Fruit fly (Drosophila melanogaster) whole organism, wandering third instar larva: ENCODE results near the gene Sap30.

Experiments used
- Abd-B ChIP-seq: fragments of >200 bp; optimal IDR thresholded peaks from 2 replicates; lab custom pipeline; 2017; ENCODE audit warnings: missing biosample characterization, missing genetic modification characterization
- CG32264 ChIP-seq: fragments of 200-800 bp; sonication (Bioruptor generic); optimal IDR thresholded peaks from 2 replicates; lab custom pipeline; 2016; ENCODE audit warnings: missing biosample characterization, missing genetic modification characterization
- CG9705 ChIP-seq: fragments of 200-800 bp; sonication (Bioruptor generic); optimal IDR thresholded peaks from 2 replicates; lab custom pipeline; 2018; ENCODE audit warnings: missing biosample characterization, mild to moderate bottlenecking, missing genetic modification characterization
- CrebA ChIP-seq: fragments of 200-800 bp; sonication (Bioruptor generic); optimal IDR thresholded peaks from 2 replicates; lab custom pipeline; 2016; ENCODE audit warnings: missing biosample characterization, mild to moderate bottlenecking, missing genetic modification characterization, borderline replicate concordance
- Dfd ChIP-seq: fragments of >200 bp; optimal IDR thresholded peaks from 2 replicates; lab custom pipeline; 2017; ENCODE audit warnings: missing biosample characterization, missing genetic modification characterization
- Dif ChIP-seq: fragments of 200-275, 200-300 bp; sonication (Bioruptor generic); optimal IDR thresholded peaks from 2 replicates; lab custom pipeline; 2018; ENCODE audit warnings: missing biosample characterization, missing genetic modification characterization; ENCODE audit not compliant: partially characterized antibody
- GATAd ChIP-seq: sonication (Bioruptor generic); optimal IDR thresholded peaks from 2 replicates; lab custom pipeline; 2016; ENCODE audit warnings: missing biosample characterization, missing genetic modification characterization
- HLH106 ChIP-seq: fragments of 200-800 bp; optimal IDR thresholded peaks from 3 replicates; lab custom pipeline; 2019; ENCODE audit warnings: missing biosample characterization, mild to moderate bottlenecking, missing genetic modification characterization, moderate library complexity
- Hnf4 ChIP-seq: fragments of 200-800 bp; sonication (Bioruptor generic); optimal IDR thresholded peaks from 2 replicates; lab custom pipeline; 2016; ENCODE audit warnings: missing biosample characterization, mild to moderate bottlenecking, missing genetic modification characterization
- Hr78 ChIP-seq: fragments of >200 bp; optimal IDR thresholded peaks from 2 replicates; lab custom pipeline; 2017; ENCODE audit warnings: missing biosample characterization, missing genetic modification characterization
- Hr83 ChIP-seq: fragments of 200-300 bp; sonication (Bioruptor generic); optimal IDR thresholded peaks from 2 replicates; lab custom pipeline; 2016; ENCODE audit warnings: missing biosample characterization, mild to moderate bottlenecking, missing genetic modification characterization, moderate library complexity; ENCODE audit not compliant: poor library complexity, severe bottlenecking
- Jra ChIP-seq: sonication (Bioruptor generic); optimal IDR thresholded peaks from 2 replicates; lab custom pipeline; 2016; ENCODE audit warnings: missing biosample characterization, missing genetic modification characterization
- Mio ChIP-seq: sonication (Bioruptor generic); optimal IDR thresholded peaks from 2 replicates; lab custom pipeline; 2016; ENCODE audit warnings: missing biosample characterization, missing genetic modification characterization
- Myc ChIP-seq: fragments of >200 bp; optimal IDR thresholded peaks from 2 replicates; lab custom pipeline; 2017
- N ChIP-seq: fragments of >200 bp; optimal IDR thresholded peaks from 2 replicates; lab custom pipeline; 2018; ENCODE audit warnings: missing biosample characterization, missing external identifiers, missing genetic modification characterization
- OdsH ChIP-seq: fragments of 200-800 bp; sonication (Bioruptor generic); optimal IDR thresholded peaks from 2 replicates; lab custom pipeline; 2016; ENCODE audit warnings: missing biosample characterization, mild to moderate bottlenecking, missing genetic modification characterization
- Rel ChIP-seq, 2 experiments: fragments of 200-800 bp; sonication (Bioruptor generic) in 1 of 2; optimal IDR thresholded peaks; 2 replicates in 1 of 2; 3 replicates in 1 of 2; lab custom pipeline; 2016 to 2019; ENCODE audit warnings: mild to moderate bottlenecking in 2 of 2, missing biosample characterization in 2 of 2, missing genetic modification characterization in 2 of 2, moderate library complexity in 1 of 2
- Sp1 ChIP-seq: fragments of 200-800 bp; sonication (Bioruptor generic); optimal IDR thresholded peaks from 3 replicates; lab custom pipeline; 2019; ENCODE audit warnings: missing biosample characterization, mild to moderate bottlenecking, missing genetic modification characterization, moderate library complexity
- Vsx2 ChIP-seq: fragments of 200-300, 225-300 bp; sonication (Bioruptor generic); optimal IDR thresholded peaks from 2 replicates; lab custom pipeline; 2018; ENCODE audit warnings: missing biosample characterization, missing genetic modification characterization; ENCODE audit not compliant: partially characterized antibody
- br ChIP-seq: fragments of 200-800 bp; sonication (Bioruptor generic); optimal IDR thresholded peaks from 2 replicates; lab custom pipeline; 2016; ENCODE audit warnings: missing biosample characterization, missing genetic modification characterization
- brk ChIP-seq: fragments of 200-800 bp; sonication (Bioruptor generic); optimal IDR thresholded peaks from 2 replicates; lab custom pipeline; 2016; ENCODE audit warnings: missing biosample characterization, mild to moderate bottlenecking, missing genetic modification characterization
- dl ChIP-seq, 2 experiments: fragments of 175-275, 200-275 bp in 1 of 2; fragments of 200-275 bp in 1 of 2; sonication (Bioruptor generic); optimal IDR thresholded peaks; lab custom pipeline; 2018; ENCODE audit warnings: mild to moderate bottlenecking in 2 of 2, missing biosample characterization in 2 of 2, missing genetic modification characterization in 2 of 2, moderate library complexity in 2 of 2; ENCODE audit not compliant: partially characterized antibody in 2 of 2, insufficient read depth in 1 of 2
- dmrt93B ChIP-seq: fragments of 200-800 bp; sonication (Bioruptor generic); optimal IDR thresholded peaks from 2 replicates; lab custom pipeline; 2018; ENCODE audit warnings: missing biosample characterization, mild to moderate bottlenecking, missing genetic modification characterization
- dsf ChIP-seq: sonication (Bioruptor generic); optimal IDR thresholded peaks from 2 replicates; lab custom pipeline; 2016; ENCODE audit warnings: missing biosample characterization, missing genetic modification characterization, borderline replicate concordance
- ey ChIP-seq: fragments of 200-800 bp; sonication (Bioruptor generic); optimal IDR thresholded peaks from 2 replicates; lab custom pipeline; 2016; ENCODE audit warnings: missing biosample characterization, missing genetic modification characterization
- foxo ChIP-seq, 2 experiments: fragments of 200-800 bp; sonication (Bioruptor generic); optimal IDR thresholded peaks; 2 replicates in 1 of 2; 3 replicates in 1 of 2; lab custom pipeline; 2016 to 2017; ENCODE audit warnings: missing biosample characterization in 2 of 2, missing genetic modification characterization in 2 of 2
- fru ChIP-seq: fragments of 200-800 bp; sonication (Bioruptor generic); optimal IDR thresholded peaks from 3 replicates; lab custom pipeline; 2016; ENCODE audit warnings: missing biosample characterization, mild to moderate bottlenecking, missing genetic modification characterization
- h ChIP-seq: fragments of 200-800 bp; sonication (Bioruptor generic); optimal IDR thresholded peaks from 3 replicates; lab custom pipeline; 2016; ENCODE audit warnings: missing biosample characterization, mild to moderate bottlenecking, missing genetic modification characterization
- jim ChIP-seq: fragments of 175-275, 200-325 bp; sonication (Bioruptor generic); optimal IDR thresholded peaks from 2 replicates; lab custom pipeline; 2016; ENCODE audit warnings: missing biosample characterization, mild to moderate bottlenecking, missing genetic modification characterization
- lola ChIP-seq: fragments of >200 bp; optimal IDR thresholded peaks from 2 replicates; lab custom pipeline; 2017; ENCODE audit warnings: missing biosample characterization, missing genetic modification characterization
- pan ChIP-seq: fragments of >200 bp; optimal IDR thresholded peaks from 2 replicates; lab custom pipeline; 2017
- psq ChIP-seq: fragments of 200-800 bp; sonication (Bioruptor generic); optimal IDR thresholded peaks from 3 replicates; lab custom pipeline; 2017; ENCODE audit warnings: missing biosample characterization, mild to moderate bottlenecking, missing genetic modification characterization, moderate library complexity
- rgr ChIP-seq: fragments of 200-800 bp; sonication (Bioruptor generic); optimal IDR thresholded peaks from 3 replicates; lab custom pipeline; 2016; ENCODE audit warnings: missing biosample characterization, mild to moderate bottlenecking, missing genetic modification characterization
- sage ChIP-seq: fragments of 200-800 bp; sonication (Bioruptor generic); optimal IDR thresholded peaks from 2 replicates; lab custom pipeline; 2016; ENCODE audit warnings: missing biosample characterization, mild to moderate bottlenecking, missing genetic modification characterization
- sv ChIP-seq: fragments of 200-800 bp; sonication (Bioruptor generic); optimal IDR thresholded peaks from 3 replicates; lab custom pipeline; 2016; ENCODE audit warnings: missing biosample characterization, missing genetic modification characterization
- tai ChIP-seq: sonication (Bioruptor generic); optimal IDR thresholded peaks from 2 replicates; lab custom pipeline; 2016; ENCODE audit warnings: missing biosample characterization, missing genetic modification characterization
- usp ChIP-seq: fragments of >200 bp; optimal IDR thresholded peaks from 2 replicates; lab custom pipeline; 2017; ENCODE audit warnings: missing biosample characterization, missing genetic modification characterization
- woc ChIP-seq: sonication (Bioruptor generic); optimal IDR thresholded peaks from 2 replicates; lab custom pipeline; 2016; ENCODE audit warnings: missing biosample characterization, mild to moderate bottlenecking, missing genetic modification characterization

Gene Sap30

dm6 chrX:16811213-16811749 lies 24.2 kb downstream of the Sap30 start, which contains the start of gene CG4829:
TSS of gene CG4829 (plus strand) at chrX:16811699.
- TF ChIP-seq Dfd (GFP tag; lab: Kevin White, UChicago) (no peak), Abd-B (GFP tag; lab: Kevin White, UChicago) (no peak), usp (GFP tag; lab: Kevin White, UChicago) (no peak), CG9705 (GFP tag; lab: Kevin White, UChicago) (no peak), Sp1 (GFP tag; lab: Kevin White, UChicago) (peak; percentile 14), Hnf4 (no peak), Hr78 (GFP tag; lab: Kevin White, UChicago) (no peak), HLH106 (tag; lab: Kevin White, UChicago) (peak; percentile 64), Mio (no peak), Rel (GFP tag; optimal IDR thresholded peaks at IDR 0.05; lab: Kevin White, UChicago) (no peak), Rel (tag; optimal IDR thresholded peaks at IDR 0.05; lab: Kevin White, UChicago) (no peak), dl (GFP tag; optimal IDR thresholded peaks at IDR 0.05; lab: Kevin White, UChicago; ENCODE audit: insufficient read depth in 1 of 2, partially characterized antibody in 2 of 2) (no peak), Vsx2 (no peak), GATAd (GFP tag; lab: Kevin White, UChicago) (no peak), lola (GFP tag; lab: Kevin White, UChicago) (no peak), Myc (lab: Kevin White, UChicago) (no peak), N (GFP tag; lab: Kevin White, UChicago) (no peak), jim (GFP tag; lab: Kevin White, UChicago) (no peak), pan (no peak), brk (GFP tag; lab: Kevin White, UChicago) (no peak), tai (no peak), h (peak; percentile 65), sage (no peak), dmrt93B (GFP tag; lab: Kevin White, UChicago) (peak; percentile 32), dsf (GFP tag; lab: Kevin White, UChicago) (no peak), woc (GFP tag; lab: Kevin White, UChicago) (no peak), CG32264 (no peak), Hr83 (GFP tag; lab: Kevin White, UChicago) (no peak), Dif (GFP tag; lab: Kevin White, UChicago) (no peak), ey (GFP tag; lab: Kevin White, UChicago) (peak; percentile 33), br (GFP tag; lab: Kevin White, UChicago) (peak; percentile 31), foxo (GFP tag; optimal IDR thresholded peaks at IDR 0.05; lab: Kevin White, UChicago) (peak in 1 of 2 experiments; percentile 42), sv (GFP tag; lab: Kevin White, UChicago) (peak; percentile 54), psq (GFP tag; lab: Kevin White, UChicago) (no peak), fru (GFP tag; lab: Kevin White, UChicago) (peak; percentile 40), OdsH (peak; percentile 9), Jra (GFP tag; lab: Kevin White, UChicago) (no peak), rgr (GFP tag; lab: Kevin White, UChicago) (peak; percentile 40), CrebA (GFP tag; lab: Kevin White, UChicago) (no peak)

DNA sequence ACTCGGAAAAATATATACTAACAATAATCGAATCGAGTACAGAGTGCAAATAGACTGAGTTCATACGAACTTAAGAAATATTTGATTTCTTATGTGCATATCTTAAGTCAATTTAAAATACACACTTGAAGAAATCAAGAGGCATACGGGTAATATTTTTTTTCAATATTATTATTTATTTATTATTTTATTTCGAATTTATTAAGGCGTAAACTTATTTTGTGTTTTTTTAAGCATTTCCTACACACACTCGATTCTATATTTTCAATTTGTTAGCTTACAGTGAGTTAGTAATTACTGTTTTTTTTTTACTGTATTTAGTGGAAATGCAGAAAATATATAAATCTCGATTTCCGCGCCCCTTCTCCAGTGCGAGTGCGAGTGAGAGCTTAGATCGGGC lies 26.1 kb downstream of the Sap30 start:
- TF ChIP-seq Hr83 (GFP tag; lab: Kevin White, UChicago) (no peak), GATAd (GFP tag; lab: Kevin White, UChicago) (no peak), N (GFP tag; lab: Kevin White, UChicago) (no peak), dsf (GFP tag; lab: Kevin White, UChicago) (no peak), dl (GFP tag; optimal IDR thresholded peaks at IDR 0.05; lab: Kevin White, UChicago; ENCODE audit: insufficient read depth in 1 of 2, partially characterized antibody in 2 of 2) (no peak), CG32264 (no peak), h (no peak), CrebA (GFP tag; lab: Kevin White, UChicago) (no peak), sage (no peak)
